Fruit fly (Drosophila melanogaster) whole organism, embryonic: ENCODE results near the gene CG15530.

Experiments
- Antp ChIP-seq: fragments of 200-800 bp; sonication (Bioruptor generic); optimal IDR thresholded peaks from 3 replicates; lab custom pipeline; 2016; ENCODE audit warnings: missing biosample characterization, missing genetic modification characterization
- CG10321 ChIP-seq: fragments of 200-800 bp; sonication (Bioruptor generic); IDR thresholded peaks from 2 replicates; pipeline ENCODE4 v1.3.6; 2022; ENCODE audit warnings: missing biosample characterization, missing genetic modification characterization
- CG11085 ChIP-seq: fragments of 200-800 bp; sonication (Bioruptor generic); IDR thresholded peaks from 2 replicates; pipeline ENCODE4 v1.3.6; 2022; ENCODE audit warnings: missing biosample characterization, missing genetic modification characterization
- CG11247 ChIP-seq: fragments of 200-800 bp; sonication (Bioruptor generic); IDR thresholded peaks from 2 replicates; pipeline ENCODE4 v1.3.6; 2022; ENCODE audit warnings: missing biosample characterization, missing genetic modification characterization
- CG11560 ChIP-seq: fragments of 200-800 bp; sonication (Bioruptor generic); IDR thresholded peaks from 3 replicates; pipeline ENCODE4 v1.3.6; 2022; ENCODE audit warnings: missing biosample characterization, missing genetic modification characterization
- CG12104 ChIP-seq: fragments of 200-800 bp; sonication (Bioruptor generic); optimal IDR thresholded peaks from 3 replicates; lab custom pipeline; 2016; ENCODE audit warnings: missing biosample characterization, missing genetic modification characterization
- CG13775 ChIP-seq: fragments of 200-800 bp; sonication (Bioruptor generic); optimal IDR thresholded peaks from 3 replicates; lab custom pipeline; 2017; ENCODE audit warnings: missing biosample characterization, mild to moderate bottlenecking, missing genetic modification characterization
- CG14050 ChIP-seq: fragments of 200-800 bp; sonication (Bioruptor generic); IDR thresholded peaks from 3 replicates; pipeline ENCODE4 v1.3.6; 2022; ENCODE audit warnings: missing biosample characterization, missing genetic modification characterization
- CG14860 ChIP-seq: fragments of 200-800 bp; sonication (Bioruptor generic); IDR thresholded peaks from 3 replicates; pipeline ENCODE4 v1.3.6; 2022; ENCODE audit warnings: missing biosample characterization, missing genetic modification characterization; ENCODE audit not compliant: partially characterized antibody
- CG17328 ChIP-seq: fragments of 200-800 bp; sonication (Bioruptor generic); IDR thresholded peaks from 2 replicates; pipeline ENCODE4 v1.3.6; 2022; ENCODE audit warnings: missing biosample characterization, missing genetic modification characterization
- CG33557 ChIP-seq: fragments of 200-800 bp; sonication (Bioruptor generic); optimal IDR thresholded peaks from 2 replicates; lab custom pipeline; 2019; ENCODE audit warnings: missing biosample characterization, mild to moderate bottlenecking, missing genetic modification characterization, moderate library complexity
- CG4404 ChIP-seq: fragments of 200-800 bp; sonication (Bioruptor generic); IDR thresholded peaks from 2 replicates; pipeline ENCODE4 v1.3.6; 2022; ENCODE audit warnings: missing biosample characterization, missing genetic modification characterization
- CG4707 ChIP-seq: fragments of 200-800 bp; sonication (Bioruptor generic); optimal IDR thresholded peaks from 2 replicates; lab custom pipeline; 2018; ENCODE audit warnings: missing biosample characterization, mild to moderate bottlenecking, missing genetic modification characterization, moderate library complexity
- CG7271 ChIP-seq: fragments of 200-800 bp; sonication (Bioruptor generic); optimal IDR thresholded peaks from 2 replicates; lab custom pipeline; 2018; ENCODE audit warnings: missing biosample characterization, mild to moderate bottlenecking, missing genetic modification characterization, moderate library complexity
- CG8765 ChIP-seq: fragments of 200-800 bp; sonication (Bioruptor generic); IDR thresholded peaks from 2 replicates; pipeline ENCODE4 v1.3.6; 2022; ENCODE audit warnings: missing biosample characterization, missing genetic modification characterization
- CG9215 ChIP-seq: fragments of 200-800 bp; sonication (Bioruptor generic); IDR thresholded peaks from 2 replicates; pipeline ENCODE4 v1.3.6; 2022; ENCODE audit warnings: missing biosample characterization, missing genetic modification characterization
- CG9932 ChIP-seq: fragments of 200-800 bp; sonication (Bioruptor generic); IDR thresholded peaks from 2 replicates; pipeline ENCODE4 v1.3.6; 2022; ENCODE audit warnings: missing biosample characterization, missing genetic modification characterization
- D19A ChIP-seq: fragments of 200-800 bp; optimal IDR thresholded peaks from 3 replicates; lab custom pipeline; 2019; ENCODE audit warnings: missing biosample characterization, mild to moderate bottlenecking, missing genetic modification characterization, moderate library complexity
- D19B ChIP-seq: fragments of 200-800 bp; sonication (Bioruptor generic); optimal IDR thresholded peaks from 2 replicates; lab custom pipeline; 2017; ENCODE audit warnings: missing biosample characterization, mild to moderate bottlenecking, missing genetic modification characterization
- Dbx ChIP-seq: fragments of 200-800 bp; sonication (Bioruptor generic); IDR thresholded peaks from 3 replicates; pipeline ENCODE4 v1.3.6; 2022; ENCODE audit warnings: missing biosample characterization, missing genetic modification characterization
- Drgx ChIP-seq: fragments of 200-800 bp; sonication (Bioruptor generic); IDR thresholded peaks from 2 replicates; pipeline ENCODE4 v1.3.6; 2022; ENCODE audit warnings: missing biosample characterization, missing genetic modification characterization
- E2f2 ChIP-seq: fragments of 200-800 bp; sonication (Bioruptor generic); IDR thresholded peaks from 2 replicates; pipeline ENCODE4 v1.3.6; 2022; ENCODE audit warnings: missing biosample characterization, missing genetic modification characterization
- Elba2 ChIP-seq: fragments of 200-800 bp; sonication (Bioruptor generic); optimal IDR thresholded peaks from 3 replicates; lab custom pipeline; 2016; ENCODE audit warnings: missing biosample characterization, missing genetic modification characterization
- Ets65A ChIP-seq: fragments of 200-800 bp; sonication (Bioruptor generic); peaks from one replicate; lab custom pipeline; 2016; ENCODE audit warnings: missing biosample characterization, missing genetic modification characterization
- Hr51 ChIP-seq, 2 experiments: fragments of 200-800 bp; sonication (Bioruptor generic); optimal IDR thresholded peaks; 2 replicates in 1 of 2; 3 replicates in 1 of 2; lab custom pipeline; 2016 to 2018; ENCODE audit warnings: missing biosample characterization in 2 of 2, missing genetic modification characterization in 2 of 2, mild to moderate bottlenecking in 1 of 2, moderate library complexity in 1 of 2
- Mad ChIP-seq: fragments of 200-800 bp; sonication (Bioruptor generic); optimal IDR thresholded peaks from 2 replicates; lab custom pipeline; 2016; ENCODE audit warnings: missing biosample characterization, missing genetic modification characterization
- Med ChIP-seq: fragments of 200-800 bp; sonication (Bioruptor generic); peaks from one replicate; lab custom pipeline; 2016; ENCODE audit warnings: missing biosample characterization, missing genetic modification characterization, mild to moderate bottlenecking, inconsistent platforms, moderate library complexity
- Nf-YB ChIP-seq: fragments of 200-800 bp; sonication (Bioruptor generic); optimal IDR thresholded peaks from 3 replicates; lab custom pipeline; 2019; ENCODE audit warnings: missing biosample characterization, mild to moderate bottlenecking, missing genetic modification characterization, moderate library complexity
- Opbp ChIP-seq: fragments of 200-800 bp; sonication (Bioruptor generic); IDR thresholded peaks from 3 replicates; pipeline ENCODE4 v1.3.6; 2022; ENCODE audit warnings: missing biosample characterization, missing genetic modification characterization; ENCODE audit not compliant: partially characterized antibody
- Optix ChIP-seq: fragments of 200-800 bp; sonication (Bioruptor generic); IDR thresholded peaks from 3 replicates; pipeline ENCODE4 v1.3.6; 2022; ENCODE audit warnings: missing biosample characterization, missing genetic modification characterization
- Pdp1 ChIP-seq, 2 experiments: fragments of 200-800 bp; sonication (Bioruptor generic); optimal IDR thresholded peaks; 3 replicates each; lab custom pipeline; 2016; ENCODE audit warnings: missing biosample characterization in 2 of 2, missing genetic modification characterization in 2 of 2, mild to moderate bottlenecking in 1 of 2, moderate library complexity in 1 of 2
- Xrp1 ChIP-seq: fragments of 200-800 bp; sonication (Bioruptor generic); IDR thresholded peaks from 2 replicates; pipeline ENCODE4 v1.3.6; 2022; ENCODE audit warnings: missing biosample characterization, missing genetic modification characterization
- al ChIP-seq: fragments of 200-800 bp; sonication (Bioruptor generic); IDR thresholded peaks from 2 replicates; pipeline ENCODE4 v1.3.6; 2022; ENCODE audit warnings: missing biosample characterization, missing genetic modification characterization
- crol ChIP-seq: fragments of 200-800 bp; sonication (Bioruptor generic); IDR thresholded peaks from 2 replicates; pipeline ENCODE4 v1.3.6; 2022; ENCODE audit warnings: missing biosample characterization, missing genetic modification characterization
- dmrt99B ChIP-seq: fragments of 200-800 bp; sonication (Bioruptor generic); optimal IDR thresholded peaks from 2 replicates; lab custom pipeline; 2018; ENCODE audit warnings: missing biosample characterization, mild to moderate bottlenecking, missing genetic modification characterization, moderate library complexity
- ems ChIP-seq: fragments of 200-800 bp; sonication (Bioruptor generic); optimal IDR thresholded peaks from 3 replicates; lab custom pipeline; 2016; ENCODE audit warnings: missing biosample characterization, missing genetic modification characterization
- esg ChIP-seq: fragments of 200-800 bp; sonication (Bioruptor generic); conservative IDR thresholded peaks from 2 replicates; pipeline ENCODE4 v1.3.6; 2022; ENCODE audit warnings: missing biosample characterization, missing genetic modification characterization
- gro ChIP-seq: fragments of 200-800 bp; sonication (Bioruptor generic); optimal IDR thresholded peaks from 2 replicates; lab custom pipeline; 2016; ENCODE audit warnings: missing biosample characterization, missing genetic modification characterization
- h ChIP-seq: fragments of >200 bp; optimal IDR thresholded peaks from 2 replicates; lab custom pipeline; 2017
- luna ChIP-seq: fragments of 200-800 bp; sonication (Bioruptor generic); optimal IDR thresholded peaks from 2 replicates; lab custom pipeline; 2016; ENCODE audit warnings: missing biosample characterization, missing genetic modification characterization
- pan ChIP-seq, 4 experiments: fragments of >200 bp in 3 of 4; fragments of 200-800 bp in 1 of 4; sonication (Bioruptor generic) in 1 of 4; optimal IDR thresholded peaks in 3 of 4; IDR thresholded peaks in 1 of 4; 2 replicates each; pipeline versions ENCODE4 v1.3.6 to Lab custom; 2017 to 2022; ENCODE audit warnings: missing biosample characterization in 2 of 4, missing genetic modification characterization in 2 of 4, mixed read lengths in 1 of 4
- pros ChIP-seq: fragments of 200-800 bp; sonication (Bioruptor generic); optimal IDR thresholded peaks from 3 replicates; lab custom pipeline; 2019; ENCODE audit warnings: missing biosample characterization, mild to moderate bottlenecking, missing genetic modification characterization, moderate library complexity
- repo ChIP-seq: fragments of 200-800 bp; sonication (Bioruptor generic); optimal IDR thresholded peaks from 2 replicates; lab custom pipeline; 2016; ENCODE audit warnings: missing biosample characterization, missing genetic modification characterization
- row ChIP-seq: fragments of 200-800 bp; sonication (Bioruptor generic); IDR thresholded peaks from 3 replicates; pipeline ENCODE4 v1.3.6; 2022; ENCODE audit warnings: missing biosample characterization, missing genetic modification characterization
- slbo ChIP-seq: fragments of 200-800 bp; sonication (Bioruptor generic); IDR thresholded peaks from 2 replicates; pipeline ENCODE4 v1.3.6; 2022; ENCODE audit warnings: missing biosample characterization, missing genetic modification characterization
- sna ChIP-seq: fragments of 200-800 bp; sonication (Bioruptor generic); IDR thresholded peaks from 2 replicates; pipeline ENCODE4 v1.3.6; 2022; ENCODE audit warnings: missing biosample characterization, missing genetic modification characterization; ENCODE audit not compliant: partially characterized antibody
- sob ChIP-seq: fragments of 200-800 bp; sonication (Bioruptor generic); IDR thresholded peaks from 2 replicates; pipeline ENCODE4 v1.3.6; 2022; ENCODE audit warnings: missing biosample characterization, missing genetic modification characterization
- stc ChIP-seq: fragments of 200-800 bp; sonication (Bioruptor generic); IDR thresholded peaks from 2 replicates; pipeline ENCODE4 v1.3.6; 2022; ENCODE audit warnings: missing biosample characterization, missing genetic modification characterization
- tll ChIP-seq, 2 experiments: fragments of 200-800 bp in 1 of 2; fragments of >200 bp in 1 of 2; sonication (Bioruptor generic) in 1 of 2; optimal IDR thresholded peaks; 2 replicates each; lab custom pipeline; 2017 to 2019; ENCODE audit warnings: missing biosample characterization in 2 of 2, missing genetic modification characterization in 2 of 2, mild to moderate bottlenecking in 1 of 2, moderate library complexity in 1 of 2
- vnd ChIP-seq: fragments of 200-800 bp; sonication (Bioruptor generic); IDR thresholded peaks from 3 replicates; pipeline ENCODE4 v1.3.6; 2022; ENCODE audit warnings: missing biosample characterization, missing genetic modification characterization; ENCODE audit not compliant: partially characterized antibody

The CG15530 gene

dm6 chr3R:30150602-30151001 lies 27.1 kb upstream of the CG15530 start (continued):
- TF ChIP-seq Opbp (no peak), luna (no peak), CG14860 (GFP tag; lab: Robert Waterston, UW) (no peak), h (lab: Kevin White, UChicago) (no peak), gro (no peak), CG10321 (GFP tag; lab: Robert Waterston, UW) (no peak), CG33557 (GFP tag; lab: Kevin White, UChicago) (no peak), Ets65A (GFP tag; lab: Kevin White, UChicago) (no peak), ems (GFP tag; lab: Kevin White, UChicago) (no peak), Pdp1 (GFP tag; optimal IDR thresholded peaks at IDR 0.05; lab: Kevin White, UChicago) (peak in 1 of 2 experiments; percentile 82), D19B (GFP tag; lab: Kevin White, UChicago) (no peak), Mad (GFP tag; lab: Kevin White, UChicago) (no peak), CG14050 (GFP tag; lab: Robert Waterston, UW) (no peak), repo (GFP tag; lab: Kevin White, UChicago) (no peak), Med (GFP tag; lab: Kevin White, UChicago) (peak; percentile 42), CG11247 (GFP tag; lab: Robert Waterston, UW) (no peak), D19A (no peak), CG11085 (GFP tag; lab: Robert Waterston, UW) (no peak), CG4707 (GFP tag; lab: Kevin White, UChicago) (no peak), tll (GFP tag; optimal IDR thresholded peaks at IDR 0.05; lab: Kevin White, UChicago) (no peak), vnd (GFP tag; lab: Robert Waterston, UW) (no peak), Hr51 (GFP tag; optimal IDR thresholded peaks at IDR 0.05; lab: Kevin White, UChicago) (no peak), dmrt99B (tag; lab: Kevin White, UChicago) (no peak), E2f2 (GFP tag; lab: Robert Waterston, UW) (peak; percentile 36; the same call in 1 of the 2 replicates), crol (no peak), Antp (GFP tag; lab: Kevin White, UChicago) (no peak), CG13775 (GFP tag; lab: Kevin White, UChicago) (no peak), CG12104 (GFP tag; lab: Kevin White, UChicago) (no peak), CG9215 (GFP tag; lab: Robert Waterston, UW) (no peak), sna (no peak), stc (GFP tag; lab: Robert Waterston, UW) (no peak), CG11560 (no peak)

- no peak for TF ChIP-seq CG7271 (tag; lab: Kevin White, UChicago)
- TF ChIP-seq Xrp1 (GFP tag; lab: Robert Waterston, UW), result 0 out of 2 replicates have a peak, but pooled peaks have one; percentile 19
- TF ChIP-seq CG17328 (GFP tag; lab: Robert Waterston, UW), result peak; percentile 32; the same call in 1 of the 2 replicates
- TF ChIP-seq esg (GFP tag; lab: Robert Waterston, UW), result 0 out of 2 replicates have a peak, but pooled peaks have one; percentile 5
- TF ChIP-seq row (GFP tag; lab: Robert Waterston, UW), result peak; percentile 18; the same call in 1 of the 3 replicates
- no peak for TF ChIP-seq Elba2 (GFP tag; lab: Kevin White, UChicago)
- 0 out of 2 replicates have a peak, but pooled peaks have one; percentile 12 for TF ChIP-seq sob (GFP tag; lab: Robert Waterston, UW)
- TF ChIP-seq Optix (GFP tag; lab: Robert Waterston, UW), result 0 out of 3 replicates have a peak, but pooled peaks have one; percentile 23
- TF ChIP-seq slbo (GFP tag; lab: Robert Waterston, UW), result peak; percentile 59
- TF ChIP-seq Drgx (GFP tag; lab: Robert Waterston, UW), result peak; percentile 74
- TF ChIP-seq CG8765 (GFP tag; lab: Robert Waterston, UW), result 0 out of 2 replicates have a peak, but pooled peaks have one; percentile 15
- 0 out of 2 replicates have a peak, but pooled peaks have one; percentile 9 for TF ChIP-seq CG4404 (GFP tag; lab: Robert Waterston, UW)
- TF ChIP-seq CG9932 (GFP tag; lab: Robert Waterston, UW), result peak; percentile 54
- no peak for TF ChIP-seq Nf-YB (GFP tag; lab: Kevin White, UChicago)
- TF ChIP-seq Dbx (GFP tag; lab: Robert Waterston, UW), result 0 out of 3 replicates have a peak, but pooled peaks have one; percentile 32
- TF ChIP-seq al, result 0 out of 2 replicates have a peak, but pooled peaks have one; percentile 18
- no peak for TF ChIP-seq pros (GFP tag; lab: Kevin White, UChicago)
- TF ChIP-seq pan (optimal IDR thresholded peaks at IDR 0.05; lab: Kevin White, UChicago), result no peak
- no peak for TF ChIP-seq pan (GFP tag; optimal IDR thresholded peaks at IDR 0.05 in 1 of 2, IDR thresholded peaks at IDR 0.05 in 1 of 2)
Observed at dm6 chr3R:30151300-30152109, 26.2 kb upstream of the CG15530 start, which contains the start of gene CG15529. Gene CG15529, plus strand, starts transcription at chr3R:30152059.
